Fruit fly (Drosophila melanogaster) whole organism, embryonic: ENCODE results near the gene CG15764.

ENCODE experiments used
- ATbp ChIP-seq: fragments of 200-800 bp; sonication (Bioruptor generic); optimal IDR thresholded peaks from 2 replicates; lab custom pipeline; 2017; ENCODE audit warnings: missing biosample characterization, mild to moderate bottlenecking, missing genetic modification characterization, missing genetic modification reagents
- Antp ChIP-seq: fragments of 200-800 bp; sonication (Bioruptor generic); optimal IDR thresholded peaks from 3 replicates; lab custom pipeline; 2016; ENCODE audit warnings: missing biosample characterization, missing genetic modification characterization
- Blimp-1 ChIP-seq: fragments of 200-800 bp; sonication (Bioruptor generic); optimal IDR thresholded peaks from 3 replicates; lab custom pipeline; 2018; ENCODE audit warnings: missing biosample characterization, missing genetic modification characterization, mild to moderate bottlenecking, moderate library complexity, missing genetic modification reagents
- BtbVII ChIP-seq: fragments of 200-800 bp; sonication (Bioruptor generic); optimal IDR thresholded peaks from 3 replicates; lab custom pipeline; 2017; ENCODE audit warnings: missing biosample characterization, mild to moderate bottlenecking, missing genetic modification characterization
- CG10274 ChIP-seq: fragments of 200-800 bp; sonication (Bioruptor generic); optimal IDR thresholded peaks from 3 replicates; lab custom pipeline; 2017; ENCODE audit warnings: missing biosample characterization, mild to moderate bottlenecking, missing genetic modification characterization
- CG11504 ChIP-seq: fragments of 200-800 bp; sonication (Bioruptor generic); optimal IDR thresholded peaks from 3 replicates; lab custom pipeline; 2019; ENCODE audit warnings: missing biosample characterization, mild to moderate bottlenecking, missing genetic modification characterization, moderate library complexity
- CG12236 ChIP-seq: fragments of 200-800 bp; sonication (Bioruptor generic); optimal IDR thresholded peaks from 2 replicates; lab custom pipeline; 2016; ENCODE audit warnings: missing biosample characterization, missing genetic modification characterization
- CG12942 ChIP-seq: fragments of 200-800 bp; sonication (Bioruptor generic); optimal IDR thresholded peaks from 3 replicates; lab custom pipeline; 2016; ENCODE audit warnings: missing biosample characterization, missing genetic modification characterization
- CG13287 ChIP-seq: fragments of 200-800 bp; sonication (Bioruptor generic); IDR thresholded peaks from 2 replicates; pipeline ENCODE4 v1.3.6; 2022; ENCODE audit warnings: missing biosample characterization, missing genetic modification characterization; ENCODE audit not compliant: partially characterized antibody
- CG13296 ChIP-seq: fragments of 200-800 bp; sonication (Bioruptor generic); optimal IDR thresholded peaks from 3 replicates; lab custom pipeline; 2018; ENCODE audit warnings: missing biosample characterization, mild to moderate bottlenecking, missing genetic modification characterization
- CG15601 ChIP-seq: fragments of 200-800 bp; sonication (Bioruptor generic); optimal IDR thresholded peaks from 3 replicates; lab custom pipeline; 2019; ENCODE audit warnings: missing biosample characterization, mild to moderate bottlenecking, missing genetic modification characterization, moderate library complexity
- CG1603 ChIP-seq: fragments of 200-800 bp; sonication (Bioruptor generic); optimal IDR thresholded peaks from 2 replicates; lab custom pipeline; 2019; ENCODE audit warnings: missing biosample characterization, mild to moderate bottlenecking, missing genetic modification characterization, moderate library complexity
- CG17359 ChIP-seq: fragments of 200-800 bp; sonication (Bioruptor generic); optimal IDR thresholded peaks from 3 replicates; lab custom pipeline; 2018; ENCODE audit warnings: missing biosample characterization, mild to moderate bottlenecking, missing genetic modification characterization, moderate library complexity
- CG18262 ChIP-seq: fragments of 200-800 bp; optimal IDR thresholded peaks from 3 replicates; lab custom pipeline; 2019; ENCODE audit warnings: missing biosample characterization, mild to moderate bottlenecking, missing genetic modification characterization, moderate library complexity
- CG18619 ChIP-seq: fragments of 200-800 bp; sonication (Bioruptor generic); optimal IDR thresholded peaks from 3 replicates; lab custom pipeline; 2017; ENCODE audit warnings: missing biosample characterization, mild to moderate bottlenecking, missing genetic modification characterization
- CG7556 ChIP-seq: fragments of 200-800 bp; sonication (Bioruptor generic); optimal IDR thresholded peaks from 2 replicates; lab custom pipeline; 2017; ENCODE audit warnings: missing biosample characterization, mild to moderate bottlenecking, missing genetic modification characterization
- CG8089 ChIP-seq: fragments of 200-800 bp; sonication (Bioruptor generic); optimal IDR thresholded peaks from 3 replicates; lab custom pipeline; 2016; ENCODE audit warnings: missing biosample characterization, missing genetic modification characterization
- CHES-1-like ChIP-seq: fragments of 200-800 bp; sonication (Bioruptor generic); optimal IDR thresholded peaks from 2 replicates; lab custom pipeline; 2016; ENCODE audit warnings: missing biosample characterization, missing genetic modification characterization
- Deaf1 ChIP-seq: fragments of 200-800 bp; optimal IDR thresholded peaks from 3 replicates; lab custom pipeline; 2019; ENCODE audit warnings: missing biosample characterization, mild to moderate bottlenecking, missing genetic modification characterization, moderate library complexity
- Dip2 ChIP-seq: fragments of 200-800 bp; sonication (Bioruptor generic); IDR thresholded peaks from 2 replicates; pipeline ENCODE4 v1.3.6; 2022; ENCODE audit warnings: missing biosample characterization, missing genetic modification characterization
- HHEX ChIP-seq: fragments of 200-800 bp; sonication (Bioruptor generic); optimal IDR thresholded peaks from 3 replicates; lab custom pipeline; 2017; ENCODE audit warnings: missing biosample characterization, mild to moderate bottlenecking, missing genetic modification characterization, missing genetic modification reagents
- Hmx ChIP-seq: fragments of 200-800 bp; sonication (Bioruptor generic); optimal IDR thresholded peaks from 2 replicates; lab custom pipeline; 2016; ENCODE audit warnings: missing biosample characterization, missing genetic modification characterization
- Max ChIP-seq: fragments of 200-800 bp; sonication (Bioruptor generic); optimal IDR thresholded peaks from 2 replicates; lab custom pipeline; 2016; ENCODE audit warnings: missing biosample characterization, mild to moderate bottlenecking, missing genetic modification characterization
- Meics ChIP-seq: fragments of 200-800 bp; sonication (Bioruptor generic); optimal IDR thresholded peaks from 2 replicates; lab custom pipeline; 2017; ENCODE audit warnings: missing biosample characterization, mild to moderate bottlenecking, missing genetic modification characterization
- Mes4 ChIP-seq: fragments of 200-800 bp; sonication (Bioruptor generic); optimal IDR thresholded peaks from 2 replicates; lab custom pipeline; 2016; ENCODE audit warnings: missing biosample characterization, missing genetic modification characterization
- Oli ChIP-seq: fragments of 200-800 bp; sonication (Bioruptor generic); optimal IDR thresholded peaks from 2 replicates; lab custom pipeline; 2018; ENCODE audit warnings: missing biosample characterization, mild to moderate bottlenecking, missing genetic modification characterization, moderate library complexity
- Opbp ChIP-seq: fragments of 200-800 bp; sonication (Bioruptor generic); IDR thresholded peaks from 3 replicates; pipeline ENCODE4 v1.3.6; 2022; ENCODE audit warnings: missing biosample characterization, missing genetic modification characterization; ENCODE audit not compliant: partially characterized antibody
- Poxn ChIP-seq: fragments of 200-800 bp; sonication (Bioruptor generic); IDR thresholded peaks from 2 replicates; pipeline ENCODE4 v1.3.6; 2022; ENCODE audit warnings: missing biosample characterization, missing genetic modification characterization
- Spps ChIP-seq: fragments of 200-800 bp; sonication (Bioruptor generic); optimal IDR thresholded peaks from 2 replicates; lab custom pipeline; 2018; ENCODE audit warnings: missing biosample characterization, mild to moderate bottlenecking, missing genetic modification characterization
- Ssrp ChIP-seq: fragments of 200-800 bp; sonication (Bioruptor generic); optimal IDR thresholded peaks from 2 replicates; lab custom pipeline; 2018; ENCODE audit warnings: missing biosample characterization, mild to moderate bottlenecking, missing genetic modification characterization, moderate library complexity
- YL-1 ChIP-seq: fragments of 200-800 bp; sonication (Bioruptor generic); optimal IDR thresholded peaks from 3 replicates; lab custom pipeline; 2017; ENCODE audit warnings: missing biosample characterization, mild to moderate bottlenecking, missing genetic modification characterization
- cato ChIP-seq: fragments of 200-800 bp; sonication (Bioruptor generic); optimal IDR thresholded peaks from 2 replicates; lab custom pipeline; 2016; ENCODE audit warnings: missing biosample characterization, missing genetic modification characterization, borderline replicate concordance
- crp ChIP-seq, 2 experiments: fragments of 200-800 bp; sonication (Bioruptor generic); optimal IDR thresholded peaks; 2 replicates in 1 of 2; 3 replicates in 1 of 2; lab custom pipeline; 2017; ENCODE audit warnings: missing biosample characterization in 2 of 2, missing genetic modification characterization in 2 of 2, mild to moderate bottlenecking in 1 of 2, moderate library complexity in 1 of 2
- fd3F ChIP-seq: fragments of 200-800 bp; sonication (Bioruptor generic); optimal IDR thresholded peaks from 2 replicates; lab custom pipeline; 2018; ENCODE audit warnings: missing biosample characterization, mild to moderate bottlenecking, missing genetic modification characterization, moderate library complexity
- ftz-f1 ChIP-seq: fragments of 200-800 bp; sonication (Bioruptor generic); optimal IDR thresholded peaks from 2 replicates; lab custom pipeline; 2016; ENCODE audit warnings: missing biosample characterization, missing genetic modification characterization
- grn ChIP-seq: fragments of 200-800 bp; sonication (Bioruptor generic); optimal IDR thresholded peaks from 3 replicates; lab custom pipeline; 2017; ENCODE audit warnings: missing biosample characterization, missing genetic modification characterization
- ind ChIP-seq: fragments of 200-800 bp; sonication (Bioruptor generic); optimal IDR thresholded peaks from 3 replicates; lab custom pipeline; 2016; ENCODE audit warnings: missing biosample characterization, missing genetic modification characterization
- kah ChIP-seq: fragments of 200-800 bp; sonication (Bioruptor generic); optimal IDR thresholded peaks from 2 replicates; lab custom pipeline; 2018; ENCODE audit warnings: missing biosample characterization, mild to moderate bottlenecking, missing genetic modification characterization
- odd ChIP-seq: fragments of 200-800 bp; sonication (Bioruptor generic); optimal IDR thresholded peaks from 2 replicates; lab custom pipeline; 2017; ENCODE audit warnings: missing biosample characterization, mild to moderate bottlenecking, missing genetic modification characterization
- pros ChIP-seq: fragments of 200-800 bp; sonication (Bioruptor generic); optimal IDR thresholded peaks from 3 replicates; lab custom pipeline; 2019; ENCODE audit warnings: missing biosample characterization, mild to moderate bottlenecking, missing genetic modification characterization, moderate library complexity
- pum ChIP-seq: fragments of 200-800 bp; sonication (Bioruptor generic); optimal IDR thresholded peaks from 2 replicates; lab custom pipeline; 2016; ENCODE audit warnings: missing biosample characterization, missing genetic modification characterization
- schlank ChIP-seq: fragments of 200-800 bp; sonication (Bioruptor generic); optimal IDR thresholded peaks from 2 replicates; lab custom pipeline; 2018; ENCODE audit warnings: missing biosample characterization, mild to moderate bottlenecking, missing genetic modification characterization
- scrt ChIP-seq: fragments of 200-800 bp; sonication (Bioruptor generic); optimal IDR thresholded peaks from 2 replicates; lab custom pipeline; 2018; ENCODE audit warnings: missing biosample characterization, mild to moderate bottlenecking, missing genetic modification characterization, moderate library complexity
- sd ChIP-seq: fragments of 200-800 bp; sonication (Bioruptor generic); optimal IDR thresholded peaks from 3 replicates; lab custom pipeline; 2018; ENCODE audit warnings: missing biosample characterization, mild to moderate bottlenecking, missing genetic modification characterization, moderate library complexity
- sim ChIP-seq: fragments of 200-800 bp; sonication (Bioruptor generic); IDR thresholded peaks from 2 replicates; pipeline ENCODE4 v1.3.6; 2022; ENCODE audit warnings: missing biosample characterization, missing genetic modification characterization
- slp2 ChIP-seq: fragments of 200-800 bp; sonication (Bioruptor generic); optimal IDR thresholded peaks from 2 replicates; lab custom pipeline; 2016; ENCODE audit warnings: missing biosample characterization, missing genetic modification characterization
- ssp ChIP-seq: fragments of 200-800 bp; sonication (Bioruptor generic); IDR thresholded peaks from 2 replicates; pipeline ENCODE4 v1.3.6; 2022; ENCODE audit warnings: missing biosample characterization, missing genetic modification characterization
- tgo ChIP-seq: fragments of 200-800 bp; sonication (Bioruptor generic); IDR thresholded peaks from 3 replicates; pipeline ENCODE4 v1.3.6; 2022; ENCODE audit warnings: missing biosample characterization, missing genetic modification characterization
- twi ChIP-seq: fragments of 200-800 bp; optimal IDR thresholded peaks from 2 replicates; lab custom pipeline; 2019; ENCODE audit warnings: missing biosample characterization, mild to moderate bottlenecking, missing genetic modification characterization, moderate library complexity
- unpg ChIP-seq: fragments of 200-800 bp; sonication (Bioruptor generic); optimal IDR thresholded peaks from 3 replicates; lab custom pipeline; 2018; ENCODE audit warnings: missing biosample characterization, mild to moderate bottlenecking, missing genetic modification characterization, moderate library complexity
- yki ChIP-seq: fragments of >200 bp; optimal IDR thresholded peaks from 3 replicates; lab custom pipeline; 2018

CG15764 gene

DNA sequence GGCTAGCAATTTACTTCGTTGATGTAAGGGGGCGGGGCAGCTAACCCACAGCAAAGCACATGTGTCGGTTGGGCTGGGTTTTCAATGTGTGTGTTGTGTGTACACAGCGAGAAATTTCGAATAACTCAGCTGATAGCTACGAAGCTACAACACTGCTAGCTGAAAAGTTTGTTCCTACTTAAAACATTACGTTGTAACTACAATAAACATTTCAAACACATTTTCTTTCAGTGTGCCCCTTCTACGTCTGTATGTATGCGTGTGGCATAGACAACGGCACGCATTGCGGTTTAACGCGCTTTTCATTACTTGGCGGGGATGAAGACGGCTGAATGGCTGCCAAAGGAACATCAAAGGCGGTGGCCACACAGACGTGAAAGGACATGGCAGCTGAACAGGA lies 21.4 kb upstream of the CG15764 start (continued):
- peak; percentile 12 for TF ChIP-seq ATbp
- TF ChIP-seq Blimp-1 (GFP tag; lab: Kevin White, UChicago), result no peak
- no peak for TF ChIP-seq CG18262 (tag; lab: Kevin White, UChicago)
- TF ChIP-seq YL-1 (GFP tag; lab: Kevin White, UChicago), result no peak
- peak; percentile 22 for TF ChIP-seq Antp (GFP tag; lab: Kevin White, UChicago)
- TF ChIP-seq pros (GFP tag; lab: Kevin White, UChicago), result no peak
- TF ChIP-seq CG10274, result no peak
- no peak for TF ChIP-seq BtbVII
- peak; percentile 51 for TF ChIP-seq CG11504 (tag; lab: Kevin White, UChicago)
- TF ChIP-seq CG15601, result no peak
- no peak for TF ChIP-seq Spps (tag; lab: Kevin White, UChicago)
- no peak for TF ChIP-seq twi (tag; lab: Kevin White, UChicago)
- TF ChIP-seq odd (GFP tag; lab: Kevin White, UChicago), result no peak
- TF ChIP-seq HHEX (GFP tag; lab: Kevin White, UChicago), result no peak
- TF ChIP-seq CG13287, result no peak
- TF ChIP-seq sim (GFP tag; lab: Robert Waterston, UW), result no peak
- TF ChIP-seq cato, result no peak
- no peak for TF ChIP-seq CG12236
- TF ChIP-seq kah (GFP tag; lab: Kevin White, UChicago), result no peak
- TF ChIP-seq Dip2, result no peak
- no peak for TF ChIP-seq slp2 (GFP tag; lab: Kevin White, UChicago)
- TF ChIP-seq yki, result no peak
- no peak for TF ChIP-seq ftz-f1 (GFP tag; lab: Kevin White, UChicago)
- no peak for TF ChIP-seq scrt (GFP tag; lab: Kevin White, UChicago)
- TF ChIP-seq tgo, result peak; percentile 34; the same call in 1 of the 3 replicates
- TF ChIP-seq Ssrp (tag; lab: Kevin White, UChicago), result no peak
- TF ChIP-seq crp (GFP tag; optimal IDR thresholded peaks at IDR 0.05; lab: Kevin White, UChicago), result no peak
- no peak for TF ChIP-seq Max (GFP tag; lab: Kevin White, UChicago)
- no peak for TF ChIP-seq Poxn (GFP tag; lab: Robert Waterston, UW)
- no peak for TF ChIP-seq grn (GFP tag; lab: Kevin White, UChicago)
- peak; percentile 5 for TF ChIP-seq unpg
- TF ChIP-seq Opbp (GFP tag; lab: Robert Waterston, UW), result no peak
- TF ChIP-seq Deaf1 (tag; lab: Kevin White, UChicago), result no peak
- no peak for TF ChIP-seq Mes4 (GFP tag; lab: Kevin White, UChicago)
- TF ChIP-seq pum (GFP tag; lab: Kevin White, UChicago), result no peak
- no peak for TF ChIP-seq sd (tag; lab: Kevin White, UChicago)
- peak; percentile 36 for TF ChIP-seq Meics (GFP tag; lab: Kevin White, UChicago)
- no peak for TF ChIP-seq Hmx (GFP tag; lab: Kevin White, UChicago)
- peak; percentile 36 for TF ChIP-seq CG17359
- no peak for TF ChIP-seq CG18619 (GFP tag; lab: Kevin White, UChicago)
- no peak for TF ChIP-seq CG12942 (GFP tag; lab: Kevin White, UChicago)
- TF ChIP-seq CG7556, result peak; percentile 22
- TF ChIP-seq ind (GFP tag; lab: Kevin White, UChicago), result peak; percentile 6
- no peak for TF ChIP-seq CG13296 (GFP tag; lab: Kevin White, UChicago)
- TF ChIP-seq CG1603 (tag; lab: Kevin White, UChicago), result peak; percentile 54
- no peak for TF ChIP-seq ssp (GFP tag; lab: Robert Waterston, UW)
- no peak for TF ChIP-seq CG8089 (GFP tag; lab: Kevin White, UChicago)
- TF ChIP-seq CHES-1-like (GFP tag; lab: Kevin White, UChicago), result no peak
- no peak for TF ChIP-seq schlank (tag; lab: Kevin White, UChicago)
- no peak for TF ChIP-seq fd3F (GFP tag; lab: Kevin White, UChicago)
- TF ChIP-seq Oli (tag; lab: Kevin White, UChicago), result no peak
